Worm (Caenorhabditis elegans) whole organism, L1 larva: ENCODE results near the gene F01F1.3.
A peak's percentile ranks its signal among the peaks of the same experiment; 100 is the strongest.

Experiments used
- C04F5.9 ChIP-seq: sonication (generic microtip); optimal IDR thresholded peaks from 2 replicates; lab custom pipeline; 2016; ENCODE audit warnings: missing genetic modification characterization, missing compliant biosample characterization
- C16A3.4 ChIP-seq: fragments of 150-350 bp; optimal IDR thresholded peaks from 2 replicates; lab custom pipeline; 2014; ENCODE audit warnings: missing biosample characterization, missing genetic modification characterization
- Y116A8C.19 ChIP-seq: sonication (generic microtip); optimal IDR thresholded peaks from 2 replicates; lab custom pipeline; 2016; ENCODE audit warnings: missing compliant biosample characterization, missing genetic modification characterization, borderline replicate concordance
- aha-1 ChIP-seq: fragments of 150-350 bp; optimal IDR thresholded peaks from 2 replicates; lab custom pipeline; 2014; ENCODE audit warnings: missing biosample characterization, missing genetic modification characterization
- blmp-1 ChIP-seq: fragments of 150-350 bp; optimal IDR thresholded peaks from 2 replicates; lab custom pipeline; 2014; ENCODE audit warnings: missing biosample characterization, missing genetic modification characterization
- ceh-63 ChIP-seq: fragments of 200-800 bp; sonication (Bioruptor generic); optimal IDR thresholded peaks from 2 replicates; lab custom pipeline; 2018; ENCODE audit warnings: mild to moderate bottlenecking, missing genetic modification characterization, missing compliant biosample characterization
- ceh-8 ChIP-seq: fragments of 200-800 bp; sonication (Bioruptor generic); optimal IDR thresholded peaks from 2 replicates; lab custom pipeline; 2018; ENCODE audit warnings: mild to moderate bottlenecking, missing genetic modification characterization, moderate library complexity, missing compliant biosample characterization
- ces-1 ChIP-seq: fragments of 150-350 bp; optimal IDR thresholded peaks from 2 replicates; lab custom pipeline; 2014; ENCODE audit warnings: missing biosample characterization, missing genetic modification reagents, missing genetic modification characterization
- dpl-1 ChIP-seq, 3 experiments: fragments of 150-350 bp in 2 of 3; sonication (generic microtip) in 1 of 3; optimal IDR thresholded peaks; 2 replicates each; lab custom pipeline; 2014 to 2017; ENCODE audit warnings: missing biosample characterization in 3 of 3, missing genetic modification characterization in 3 of 3, missing genetic modification reagents in 3 of 3
- efl-1 ChIP-seq, 4 experiments: fragments of 150-350 bp; optimal IDR thresholded peaks in 3 of 4; peaks in 1 of 4; 1 replicate in 1 of 4; 2 replicates in 3 of 4; lab custom pipeline; 2014; ENCODE audit warnings: missing biosample characterization in 2 of 4, missing genetic modification characterization in 2 of 4, missing genetic modification reagents in 2 of 4
- efl-3 ChIP-seq: fragments of 200-800 bp; sonication (Bioruptor generic); optimal IDR thresholded peaks from 2 replicates; lab custom pipeline; 2018; ENCODE audit warnings: mild to moderate bottlenecking, missing genetic modification characterization, missing compliant biosample characterization
- elt-2 ChIP-seq: sonication (generic microtip); optimal IDR thresholded peaks from 2 replicates; lab custom pipeline; 2016; ENCODE audit warnings: missing genetic modification characterization, mild to moderate bottlenecking, inconsistent platforms, missing compliant biosample characterization, missing genetic modification reagents
- elt-3 ChIP-seq, 6 experiments: fragments of 150-350 bp in 1 of 6; sonication (generic microtip); optimal IDR thresholded peaks; 2 replicates each; lab custom pipeline; 2017 to 2018; ENCODE audit warnings: missing biosample characterization in 6 of 6, missing genetic modification characterization in 6 of 6, inconsistent platforms in 1 of 6
- fos-1 ChIP-seq: fragments of 150-350 bp; optimal IDR thresholded peaks from 2 replicates; lab custom pipeline; 2014; ENCODE audit warnings: missing biosample characterization, missing genetic modification characterization
- grh-1 ChIP-seq: fragments of 200-800 bp; sonication (Bioruptor generic); IDR thresholded peaks from 2 replicates; pipeline ENCODE4 v1.3.6; 2022; ENCODE audit warnings: missing genetic modification reagents, missing genetic modification characterization, missing compliant biosample characterization
- hlh-17 ChIP-seq: fragments of 200-800 bp; sonication (Bioruptor generic); optimal IDR thresholded peaks from 2 replicates; lab custom pipeline; 2018; ENCODE audit warnings: missing genetic modification characterization, mild to moderate bottlenecking, missing compliant biosample characterization, moderate library complexity, borderline replicate concordance
- hlh-4 ChIP-seq: sonication (generic microtip); optimal IDR thresholded peaks from 2 replicates; lab custom pipeline; 2016; ENCODE audit warnings: mild to moderate bottlenecking, missing genetic modification characterization, missing compliant biosample characterization
- hpl-2 ChIP-seq: fragments of 150-350 bp; optimal IDR thresholded peaks from 2 replicates; lab custom pipeline; 2014; ENCODE audit warnings: missing biosample characterization, missing genetic modification reagents, missing genetic modification characterization
- isw-1 ChIP-seq: fragments of 200-800 bp; sonication (Bioruptor generic); IDR thresholded peaks from 2 replicates; pipeline ENCODE4 v1.3.6; 2022; ENCODE audit warnings: missing genetic modification characterization, missing compliant biosample characterization
- lin-13 ChIP-seq: fragments of 150-350 bp; optimal IDR thresholded peaks from 2 replicates; lab custom pipeline; 2014; ENCODE audit warnings: missing biosample characterization, missing genetic modification reagents, missing genetic modification characterization
- lin-14 ChIP-seq: fragments of 200-800 bp; sonication (Bioruptor generic); optimal IDR thresholded peaks from 2 replicates; lab custom pipeline; 2018; ENCODE audit warnings: mild to moderate bottlenecking, missing genetic modification characterization, moderate library complexity, missing compliant biosample characterization
- lin-15B ChIP-seq: fragments of 150-350 bp; sonication (generic microtip); optimal IDR thresholded peaks from 3 replicates; lab custom pipeline; 2014; ENCODE audit warnings: missing biosample characterization, missing genetic modification characterization
- lin-35 ChIP-seq, 2 experiments: fragments of 150-350 bp; optimal IDR thresholded peaks; 2 replicates each; lab custom pipeline; 2014; ENCODE audit warnings: missing biosample characterization in 2 of 2, missing genetic modification characterization in 2 of 2, missing genetic modification reagents in 2 of 2
- lin-39 ChIP-seq: fragments of 150-350 bp; optimal IDR thresholded peaks from 2 replicates; lab custom pipeline; 2014; ENCODE audit warnings: missing biosample characterization, missing genetic modification reagents, missing genetic modification characterization
- lir-3 ChIP-seq: sonication (generic microtip); optimal IDR thresholded peaks from 2 replicates; lab custom pipeline; 2016; ENCODE audit warnings: mild to moderate bottlenecking, missing genetic modification characterization, moderate library complexity, missing compliant biosample characterization; ENCODE audit not compliant: poor library complexity
- lsy-2 ChIP-seq, 2 experiments: fragments of 150-350 bp; optimal IDR thresholded peaks; 2 replicates each; lab custom pipeline; 2014; ENCODE audit warnings: missing biosample characterization in 2 of 2, missing genetic modification characterization in 2 of 2
- mdl-1 ChIP-seq, 2 experiments: fragments of 150-350 bp; optimal IDR thresholded peaks; 2 replicates each; lab custom pipeline; 2014 to 2017; ENCODE audit warnings: missing biosample characterization in 2 of 2, missing genetic modification characterization in 2 of 2, inconsistent platforms in 1 of 2
- mep-1 ChIP-seq: fragments of 150-350 bp; optimal IDR thresholded peaks from 2 replicates; lab custom pipeline; 2014; ENCODE audit warnings: missing biosample characterization, missing genetic modification characterization
- nhr-11 ChIP-seq: fragments of 150-350 bp; optimal IDR thresholded peaks from 2 replicates; lab custom pipeline; 2014; ENCODE audit warnings: missing biosample characterization, missing genetic modification characterization
- nhr-19 ChIP-seq: fragments of 200-800 bp; sonication (Bioruptor generic); conservative IDR thresholded peaks from 2 replicates; pipeline ENCODE4 v1.3.6; 2022; ENCODE audit warnings: missing genetic modification characterization, missing compliant biosample characterization
- nhr-20 ChIP-seq: sonication (generic microtip); optimal IDR thresholded peaks from 2 replicates; lab custom pipeline; 2016; ENCODE audit warnings: mild to moderate bottlenecking, missing genetic modification characterization, missing compliant biosample characterization
- nhr-28 ChIP-seq: fragments of 150-350 bp; optimal IDR thresholded peaks from 2 replicates; lab custom pipeline; 2014; ENCODE audit warnings: missing biosample characterization, missing genetic modification characterization
- nhr-47 ChIP-seq: sonication (generic microtip); optimal IDR thresholded peaks from 2 replicates; lab custom pipeline; 2016; ENCODE audit warnings: mild to moderate bottlenecking, missing genetic modification characterization, moderate library complexity, missing compliant biosample characterization
- nhr-71 ChIP-seq: sonication (generic microtip); optimal IDR thresholded peaks from 2 replicates; lab custom pipeline; 2016; ENCODE audit warnings: mild to moderate bottlenecking, missing genetic modification characterization, moderate library complexity, missing compliant biosample characterization
- nhr-85 ChIP-seq: sonication (generic microtip); peaks from one replicate; lab custom pipeline; 2016; ENCODE audit warnings: missing genetic modification characterization, inconsistent platforms, missing compliant biosample characterization
- nhr-90 ChIP-seq: sonication (generic microtip); optimal IDR thresholded peaks from 2 replicates; lab custom pipeline; 2016; ENCODE audit warnings: mild to moderate bottlenecking, missing genetic modification characterization, missing compliant biosample characterization; ENCODE audit not compliant: poor library complexity
- pax-3 ChIP-seq: fragments of 200-800 bp; sonication (Bioruptor generic); optimal IDR thresholded peaks from 2 replicates; lab custom pipeline; 2018; ENCODE audit warnings: mild to moderate bottlenecking, missing genetic modification characterization, moderate library complexity, missing compliant biosample characterization
- pqm-1 ChIP-seq: sonication (generic microtip); optimal IDR thresholded peaks from 3 replicates; lab custom pipeline; 2017; ENCODE audit warnings: missing biosample characterization, missing genetic modification characterization
- skn-1 ChIP-seq: fragments of 150-350 bp; optimal IDR thresholded peaks from 2 replicates; lab custom pipeline; 2014; ENCODE audit warnings: missing biosample characterization, missing genetic modification characterization
- snpc-4 ChIP-seq: fragments of 150-350 bp; optimal IDR thresholded peaks from 2 replicates; lab custom pipeline; 2014; ENCODE audit warnings: missing biosample characterization, missing genetic modification characterization
- snu-23 ChIP-seq: sonication (generic microtip); optimal IDR thresholded peaks from 2 replicates; lab custom pipeline; 2016; ENCODE audit warnings: missing genetic modification characterization, missing compliant biosample characterization
- swsn-7 ChIP-seq: sonication (generic microtip); optimal IDR thresholded peaks from 2 replicates; lab custom pipeline; 2016; ENCODE audit warnings: missing genetic modification characterization, missing compliant biosample characterization
- tlp-1 ChIP-seq: fragments of 150-350 bp; optimal IDR thresholded peaks from 2 replicates; lab custom pipeline; 2014; ENCODE audit warnings: missing biosample characterization, missing genetic modification characterization
- unc-130 ChIP-seq: fragments of 150-350 bp; optimal IDR thresholded peaks from 2 replicates; lab custom pipeline; 2017; ENCODE audit warnings: missing biosample characterization, missing genetic modification characterization, inconsistent platforms
- xbp-1 ChIP-seq: sonication (generic microtip); optimal IDR thresholded peaks from 2 replicates; lab custom pipeline; 2016; ENCODE audit warnings: missing genetic modification characterization, missing compliant biosample characterization
- zag-1 ChIP-seq: fragments of 150-350 bp; optimal IDR thresholded peaks from 2 replicates; lab custom pipeline; 2014; ENCODE audit warnings: missing biosample characterization, missing genetic modification characterization
- ztf-4 ChIP-seq: fragments of 150-350 bp; optimal IDR thresholded peaks from 2 replicates; lab custom pipeline; 2014; ENCODE audit warnings: missing biosample characterization, missing genetic modification characterization

Gene F01F1.3

DNA sequence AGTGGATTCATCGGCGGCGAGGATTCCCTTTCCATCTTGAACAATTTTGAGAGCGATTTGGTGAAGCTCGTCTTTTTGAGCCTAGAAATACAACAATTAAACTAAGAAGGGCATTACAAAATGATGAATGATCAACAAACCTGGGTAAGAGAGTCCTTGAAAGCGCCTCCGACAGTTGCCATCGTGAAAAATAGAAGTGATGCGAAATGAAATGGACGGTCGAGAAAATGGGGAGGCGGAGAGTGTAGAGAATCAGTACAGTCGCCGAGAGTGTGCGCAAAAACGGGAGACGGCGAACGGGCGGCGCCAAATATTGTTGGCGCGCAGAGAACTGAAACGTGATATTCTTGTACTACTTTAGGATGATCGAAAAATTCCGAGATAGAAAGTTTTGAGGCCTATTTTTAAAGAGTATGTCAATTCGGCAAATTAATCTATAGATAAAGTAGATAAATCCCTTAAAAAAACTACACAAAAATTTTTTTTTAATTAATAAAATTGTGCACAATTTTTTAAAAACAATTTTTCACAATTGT is 4.5 kb downstream of the F01F1.3 start, which contains the start of gene aldo-2 (continued):
- TF ChIP-seq lsy-2 (tag; optimal IDR thresholded peaks at IDR 0.05; lab: Kevin White, UChicago), result peak in 1 of 2 experiments; percentile 36
- no peak for TF ChIP-seq lin-39
- no peak for TF ChIP-seq ceh-8 (GFP tag; lab: Kevin White, UChicago)
- TF ChIP-seq skn-1 (tag; lab: Kevin White, UChicago), result no peak
- TF ChIP-seq elt-3 (tag; optimal IDR thresholded peaks at IDR 0.05; lab: Kevin White, UChicago), result peak in 1 of 6 experiments; percentile 30
- TF ChIP-seq tlp-1 (tag; lab: Kevin White, UChicago), result no peak
- no peak for TF ChIP-seq aha-1 (tag; lab: Kevin White, UChicago)
- TF ChIP-seq pax-3, result no peak
- TF ChIP-seq hlh-17 (GFP tag; lab: Kevin White, UChicago), result no peak
- TF ChIP-seq nhr-28, result no peak
- no peak for TF ChIP-seq nhr-11 (tag; lab: Kevin White, UChicago)
- TF ChIP-seq lin-15B (tag; lab: Kevin White, UChicago), result no peak
- no peak for TF ChIP-seq lir-3
- no peak for TF ChIP-seq ceh-63 (GFP tag; lab: Kevin White, UChicago)
- TF ChIP-seq zag-1, result no peak
- TF ChIP-seq Y116A8C.19, result no peak
- no peak for TF ChIP-seq C04F5.9 (tag; lab: Kevin White, UChicago)
- TF ChIP-seq ztf-4, result no peak
- TF ChIP-seq lin-13, result no peak
- TF ChIP-seq hlh-4 (tag; lab: Kevin White, UChicago), result no peak
- no peak for TF ChIP-seq fos-1 (tag; lab: Kevin White, UChicago)
- no peak for TF ChIP-seq efl-3 (GFP tag; lab: Kevin White, UChicago)
- TF ChIP-seq nhr-47 (tag; lab: Kevin White, UChicago), result peak; percentile 15
- no peak for TF ChIP-seq xbp-1
- TF ChIP-seq dpl-1 (GFP tag; optimal IDR thresholded peaks at IDR 0.05; lab: Kevin White, UChicago), result peak in 2 of 3 experiments; percentile 22 to 33
- peak; percentile 64 for TF ChIP-seq blmp-1 (tag; lab: Kevin White, UChicago)
- TF ChIP-seq hpl-2 (GFP tag; lab: Kevin White, UChicago), result no peak
- TF ChIP-seq unc-130 (tag; lab: Kevin White, UChicago), result no peak

DNA sequence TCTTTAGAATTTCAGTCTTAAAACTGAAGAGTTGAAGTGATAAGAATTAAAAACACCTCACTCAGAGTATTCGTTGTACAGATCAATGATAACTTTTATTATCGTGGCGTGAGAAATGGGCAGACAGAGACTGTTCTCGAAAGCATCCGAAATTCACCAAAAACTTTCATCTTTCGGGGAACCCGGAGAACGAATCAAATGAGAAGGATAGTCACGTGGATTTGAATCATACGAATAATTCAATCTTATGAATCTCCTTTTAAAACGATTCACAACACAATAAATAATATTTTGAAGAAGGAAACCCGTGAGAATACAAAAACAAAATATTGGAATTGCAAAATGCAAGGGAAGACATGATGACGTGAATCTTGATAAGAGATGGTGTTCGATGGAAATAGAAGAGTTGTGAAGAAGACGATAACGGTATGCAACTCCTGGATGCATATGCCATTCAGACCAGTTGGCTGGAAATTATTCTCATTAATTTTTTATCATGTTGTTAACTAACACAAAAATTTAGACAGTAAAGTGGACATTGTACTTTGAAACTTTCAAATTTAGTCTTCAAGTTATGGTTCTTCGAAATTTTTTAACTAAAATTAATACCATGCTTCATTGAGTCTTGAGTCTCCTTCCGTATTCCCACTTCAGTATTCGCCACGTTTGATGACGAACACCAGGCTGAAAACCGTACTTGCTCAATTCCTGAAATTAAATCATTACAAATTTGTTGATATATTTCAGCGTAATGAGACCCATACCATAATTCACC is 5.3 kb downstream of the F01F1.3 start:
- TF ChIP-seq fos-1 (tag; lab: Kevin White, UChicago), result no peak
- peak; percentile 27 for TF ChIP-seq nhr-19
- TF ChIP-seq Y116A8C.19, result no peak
- TF ChIP-seq ceh-63 (GFP tag; lab: Kevin White, UChicago), result no peak
- TF ChIP-seq elt-3 (tag; optimal IDR thresholded peaks at IDR 0.05; lab: Kevin White, UChicago), result peak in 4 of 6 experiments; percentile 10 to 61 (median 28)
- peak; percentile 90 for TF ChIP-seq blmp-1 (tag; lab: Kevin White, UChicago)
- peak in 1 of 2 experiments; percentile 0 for TF ChIP-seq mdl-1 (tag; optimal IDR thresholded peaks at IDR 0.05; lab: Kevin White, UChicago)
- peak; percentile 58 for TF ChIP-seq nhr-90 (tag; lab: Kevin White, UChicago)
- TF ChIP-seq efl-1 (optimal IDR thresholded peaks at IDR 0.05; lab: Kevin White, UChicago), result no peak
- TF ChIP-seq efl-1 (GFP tag; optimal IDR thresholded peaks at IDR 0.05 in 1 of 2; lab: Kevin White, UChicago), result peak in 1 of 2 experiments; percentile 78
- peak; percentile 26; the same call in 1 of the 2 replicates for TF ChIP-seq grh-1 (GFP tag; lab: Robert Waterston, UW)
- peak; percentile 31 for TF ChIP-seq lin-14
- TF ChIP-seq ces-1 (GFP tag; lab: Kevin White, UChicago), result no peak
- TF ChIP-seq nhr-71 (tag; lab: Kevin White, UChicago), result peak; percentile 73
- TF ChIP-seq pqm-1, result no peak
- TF ChIP-seq snu-23 (GFP tag; lab: Kevin White, UChicago), result peak; percentile 65
- no peak for TF ChIP-seq isw-1
- TF ChIP-seq elt-2 (tag; lab: Kevin White, UChicago), result peak; percentile 38
- peak in 1 of 2 experiments; percentile 62 for TF ChIP-seq lin-35 (GFP tag; optimal IDR thresholded peaks at IDR 0.05; lab: Kevin White, UChicago)
- TF ChIP-seq mep-1, result peak; percentile 21
- no peak for TF ChIP-seq hlh-17 (GFP tag; lab: Kevin White, UChicago)
- TF ChIP-seq lsy-2 (tag; optimal IDR thresholded peaks at IDR 0.05; lab: Kevin White, UChicago), result no peak
- no peak for TF ChIP-seq snpc-4 (tag; lab: Kevin White, UChicago)
- no peak for TF ChIP-seq swsn-7 (tag; lab: Kevin White, UChicago)
- TF ChIP-seq ceh-8 (GFP tag; lab: Kevin White, UChicago), result no peak
- no peak for TF ChIP-seq efl-3 (GFP tag; lab: Kevin White, UChicago)
- peak; percentile 38 for TF ChIP-seq nhr-85 (tag; lab: Kevin White, UChicago)
- no peak for TF ChIP-seq C16A3.4
- peak; percentile 63 for TF ChIP-seq nhr-20 (tag; lab: Kevin White, UChicago)
